Fruit fly (Drosophila melanogaster): ENCODE data around the gene CG10864.

The CG10864 gene

DNA sequence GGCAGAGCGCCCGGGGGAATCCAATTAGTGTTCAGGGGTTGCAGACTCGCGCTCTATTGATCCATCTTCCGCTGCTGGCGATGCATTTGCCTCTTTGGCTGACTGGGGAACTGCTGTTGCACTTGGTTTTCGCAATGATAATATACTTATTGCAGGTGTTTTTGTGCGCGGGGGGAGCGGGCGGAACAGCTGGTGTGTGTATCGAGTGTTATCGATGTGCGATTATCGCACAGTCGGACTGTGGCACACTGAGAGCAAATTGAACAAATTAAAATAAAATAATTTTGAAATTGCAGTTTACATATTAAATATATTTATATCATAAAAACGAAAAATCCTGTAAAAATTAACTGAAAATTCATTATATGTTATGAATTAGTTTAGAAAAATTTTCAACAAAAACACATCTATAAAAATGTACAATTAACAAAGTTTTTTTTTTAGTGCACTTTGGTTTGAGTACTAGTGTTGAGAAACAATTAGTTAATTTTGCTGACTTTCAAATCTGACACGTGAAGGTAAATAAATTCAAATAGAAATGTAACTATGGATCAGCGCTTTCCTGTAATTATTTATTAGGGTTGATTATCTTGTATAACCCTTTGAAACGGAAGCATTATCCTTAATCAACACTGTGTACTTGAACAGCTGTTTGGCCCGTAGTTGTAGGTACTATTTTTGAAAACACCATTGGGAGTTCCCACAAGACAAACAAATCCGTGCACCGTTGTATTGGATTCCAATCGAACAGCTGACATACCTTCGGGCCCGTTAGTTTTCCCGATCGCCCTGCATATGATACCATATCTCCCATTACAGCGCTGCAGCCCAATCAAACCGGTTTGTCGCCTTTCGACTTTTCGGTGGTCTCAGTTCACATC, 8.6 kb downstream of the CG10864 start, which contains the start of the genes Wdr37 and koko (continued):
- TF ChIP-seq Hr3 (GFP tag; optimal IDR thresholded peaks at IDR 0.05) (peak; percentile 99), CG30020 (tag; optimal IDR thresholded peaks at IDR 0.05) (peak; percentile 87), CG9817 (tag; optimal IDR thresholded peaks at IDR 0.05) (peak; percentile 96), Six4 (GFP tag; optimal IDR thresholded peaks at IDR 0.05) (peak; percentile 92), cg (GFP tag; optimal IDR thresholded peaks at IDR 0.05) (no peak), crc (GFP tag; optimal IDR thresholded peaks at IDR 0.05) (peak; percentile 74), CG4404 (GFP tag; IDR thresholded peaks at IDR 0.05) (peak; percentile 98), CG8924 (tag; optimal IDR thresholded peaks at IDR 0.05) (peak; percentile 98), slou (GFP tag; optimal IDR thresholded peaks at IDR 0.05) (peak; percentile 94), CG10654 (GFP tag; optimal IDR thresholded peaks at IDR 0.05) (peak; percentile 95), Dek (tag; optimal IDR thresholded peaks at IDR 0.05) (peak; percentile 97), CG6272 (GFP tag; IDR thresholded peaks at IDR 0.05) (peak; percentile 97), nom (GFP tag; optimal IDR thresholded peaks at IDR 0.05) (peak; percentile 89), ind (GFP tag; optimal IDR thresholded peaks at IDR 0.05) (peak; percentile 96), CG6654 (GFP tag; optimal IDR thresholded peaks at IDR 0.05) (peak; percentile 76), CG3726 (GFP tag; IDR thresholded peaks at IDR 0.05) (peak; percentile 97), Dip2 (GFP tag; IDR thresholded peaks at IDR 0.05) (peak; percentile 50; the same call in 1 of the 2 replicates), Sry-β (GFP tag; optimal IDR thresholded peaks at IDR 0.05) (peak; percentile 39), CG4707 (GFP tag; optimal IDR thresholded peaks at IDR 0.05) (peak; percentile 44), lmd (GFP tag; IDR thresholded peaks at IDR 0.05) (peak; percentile 98), CG1647 (GFP tag; optimal IDR thresholded peaks at IDR 0.05) (peak; percentile 63), CG18476 (GFP tag; optimal IDR thresholded peaks at IDR 0.05) (peak; percentile 93), CG16779 (GFP tag; IDR thresholded peaks at IDR 0.05) (no peak), CG11247 (GFP tag; IDR thresholded peaks at IDR 0.05) (peak; percentile 97), Optix (GFP tag; IDR thresholded peaks at IDR 0.05) (peak; percentile 87), Pdp1 (GFP tag; optimal IDR thresholded peaks at IDR 0.05) (peak; percentile 64 to 76), kah (GFP tag; optimal IDR thresholded peaks at IDR 0.05) (peak; percentile 88), gce (GFP tag; IDR thresholded peaks at IDR 0.05) (peak; percentile 95), pum (GFP tag; optimal IDR thresholded peaks at IDR 0.05) (peak; percentile 75), sim (GFP tag; IDR thresholded peaks at IDR 0.05) (peak; percentile 96), CG8359 (GFP tag; optimal IDR thresholded peaks at IDR 0.05; ENCODE audit: borderline replicate concordance) (peak; percentile 76), Spps (tag; optimal IDR thresholded peaks at IDR 0.05) (peak; percentile 96), Deaf1 (tag; optimal IDR thresholded peaks at IDR 0.05) (peak; percentile 82), pfk (GFP tag; optimal IDR thresholded peaks at IDR 0.05) (no peak), ems (GFP tag; optimal IDR thresholded peaks at IDR 0.05) (peak; percentile 67), tll (GFP tag; optimal IDR thresholded peaks at IDR 0.05) (peak in 1 of 2 experiments; percentile 79), gro (GFP tag; optimal IDR thresholded peaks at IDR 0.05) (peak; percentile 49), Nf-YC (tag; optimal IDR thresholded peaks at IDR 0.05) (peak; percentile 89)

DNA sequence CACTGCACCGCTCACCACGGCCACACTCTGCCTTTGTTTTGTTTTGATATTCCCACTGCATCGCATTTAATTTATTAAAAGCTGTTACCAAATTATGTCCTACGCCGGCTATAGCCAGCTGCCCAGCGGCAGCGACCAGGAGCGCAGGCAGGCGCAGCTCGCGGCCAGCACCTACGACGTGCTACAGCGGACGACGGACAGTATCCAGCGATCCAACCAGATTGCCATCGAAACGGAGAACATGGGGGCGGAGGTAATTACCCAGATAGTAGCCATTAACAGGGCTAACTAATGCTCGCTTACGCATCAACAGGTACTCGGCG, 11.8 kb downstream of the CG10864 start:
- TF ChIP-seq CG7963 (GFP tag; IDR thresholded peaks at IDR 0.05; ENCODE audit: partially characterized antibody) (0 out of 3 replicates have a peak, but pooled peaks have one; percentile 48), CG3847 (GFP tag; IDR thresholded peaks at IDR 0.05) (0 out of 2 replicates have a peak, but pooled peaks have one; percentile 85), knrl (GFP tag; IDR thresholded peaks at IDR 0.05; ENCODE audit: partially characterized antibody) (peak; percentile 38; the same call in 1 of the 3 replicates), CG42726 (GFP tag; IDR thresholded peaks at IDR 0.05; ENCODE audit: partially characterized antibody) (no peak), MESR4 (GFP tag; optimal IDR thresholded peaks at IDR 0.05) (peak; percentile 55), exex (tag; optimal IDR thresholded peaks at IDR 0.05) (peak; percentile 39), lov (optimal IDR thresholded peaks at IDR 0.05) (no peak), lov (GFP tag; IDR thresholded peaks at IDR 0.05) (0 out of 3 replicates have a peak, but pooled peaks have one; percentile 2), hb (GFP tag; IDR thresholded peaks at IDR 0.05; ENCODE audit: partially characterized antibody) (no peak), CG33213 (GFP tag; optimal IDR thresholded peaks at IDR 0.05) (peak; percentile 36), vvl (GFP tag; IDR thresholded peaks at IDR 0.05) (peak; percentile 47; the same call in 1 of the 2 replicates), CG3163 (GFP tag; optimal IDR thresholded peaks at IDR 0.05) (peak; percentile 5)

All from whole organism, embryonic.